Fruit fly (Drosophila melanogaster) whole organism, embryonic: ENCODE results near the gene Nup153.

Experiments used
- Atf3 ChIP-seq: fragments of 200-800 bp; sonication (Bioruptor generic); optimal IDR thresholded peaks from 3 replicates; lab custom pipeline; 2016; ENCODE audit warnings: missing biosample characterization, missing genetic modification characterization
- Atf6 ChIP-seq: fragments of 200-800 bp; sonication (Bioruptor generic); IDR thresholded peaks from 2 replicates; pipeline ENCODE4 v1.3.6; 2022; ENCODE audit warnings: missing biosample characterization, missing genetic modification characterization
- BEAF-32 ChIP-seq: fragments of 200-800 bp; sonication (Bioruptor generic); optimal IDR thresholded peaks from 3 replicates; lab custom pipeline; 2017; ENCODE audit warnings: missing biosample characterization, missing genetic modification characterization, mild to moderate bottlenecking, moderate library complexity, missing genetic modification reagents
- CG10462 ChIP-seq: fragments of 200-800 bp; sonication (Bioruptor generic); optimal IDR thresholded peaks from 2 replicates; lab custom pipeline; 2016; ENCODE audit warnings: missing biosample characterization, missing genetic modification characterization
- CG12236 ChIP-seq: fragments of 200-800 bp; sonication (Bioruptor generic); optimal IDR thresholded peaks from 2 replicates; lab custom pipeline; 2016; ENCODE audit warnings: missing biosample characterization, missing genetic modification characterization
- CG12942 ChIP-seq: fragments of 200-800 bp; sonication (Bioruptor generic); optimal IDR thresholded peaks from 3 replicates; lab custom pipeline; 2016; ENCODE audit warnings: missing biosample characterization, missing genetic modification characterization
- CG15479 ChIP-seq: fragments of 200-800 bp; sonication (Bioruptor generic); optimal IDR thresholded peaks from 3 replicates; lab custom pipeline; 2019; ENCODE audit warnings: missing biosample characterization, mild to moderate bottlenecking, missing genetic modification characterization, moderate library complexity
- CG1603 ChIP-seq: fragments of 200-800 bp; sonication (Bioruptor generic); optimal IDR thresholded peaks from 2 replicates; lab custom pipeline; 2019; ENCODE audit warnings: missing biosample characterization, mild to moderate bottlenecking, missing genetic modification characterization, moderate library complexity
- CG18599 ChIP-seq: fragments of 200-800 bp; sonication (Bioruptor generic); optimal IDR thresholded peaks from 3 replicates; lab custom pipeline; 2017; ENCODE audit warnings: missing biosample characterization, missing genetic modification characterization, mild to moderate bottlenecking, moderate library complexity, missing genetic modification reagents
- CG31441 ChIP-seq: fragments of 200-800 bp; sonication (Bioruptor generic); IDR thresholded peaks from 2 replicates; pipeline ENCODE4 v1.3.6; 2022; ENCODE audit warnings: missing biosample characterization, missing genetic modification characterization
- CG32767 ChIP-seq: fragments of 200-800 bp; sonication (Bioruptor generic); IDR thresholded peaks from 2 replicates; pipeline ENCODE4 v1.3.6; 2022; ENCODE audit warnings: missing biosample characterization, missing genetic modification characterization
- CG6813 ChIP-seq: fragments of 200-800 bp; sonication (Bioruptor generic); optimal IDR thresholded peaks from 2 replicates; lab custom pipeline; 2017; ENCODE audit warnings: missing biosample characterization, missing genetic modification characterization, mild to moderate bottlenecking, moderate library complexity, missing genetic modification reagents
- CG8944 ChIP-seq: fragments of 200-800 bp; sonication (Bioruptor generic); optimal IDR thresholded peaks from 3 replicates; lab custom pipeline; 2016; ENCODE audit warnings: missing biosample characterization, missing genetic modification characterization
- CG9437 ChIP-seq: fragments of 200-800 bp; sonication (Bioruptor generic); optimal IDR thresholded peaks from 2 replicates; lab custom pipeline; 2018; ENCODE audit warnings: missing biosample characterization, mild to moderate bottlenecking, missing genetic modification characterization
- Dip2 ChIP-seq: fragments of 200-800 bp; sonication (Bioruptor generic); IDR thresholded peaks from 2 replicates; pipeline ENCODE4 v1.3.6; 2022; ENCODE audit warnings: missing biosample characterization, missing genetic modification characterization
- Doc2 ChIP-seq: fragments of 200-800 bp; sonication (Bioruptor generic); IDR thresholded peaks from 2 replicates; pipeline ENCODE4 v1.3.6; 2022; ENCODE audit warnings: missing biosample characterization, missing genetic modification characterization
- Eip74EF ChIP-seq, 2 experiments: fragments of 200-800 bp in 1 of 2; fragments of >200 bp in 1 of 2; sonication (Bioruptor generic) in 1 of 2; optimal IDR thresholded peaks; 2 replicates each; lab custom pipeline; 2017 to 2019; ENCODE audit warnings: missing biosample characterization in 2 of 2, missing genetic modification characterization in 2 of 2, mild to moderate bottlenecking in 1 of 2, moderate library complexity in 1 of 2
- Fer3 ChIP-seq: fragments of 200-800 bp; sonication (Bioruptor generic); optimal IDR thresholded peaks from 2 replicates; lab custom pipeline; 2018; ENCODE audit warnings: missing biosample characterization, mild to moderate bottlenecking, missing genetic modification characterization, moderate library complexity
- Gug ChIP-seq: fragments of 200-800 bp; sonication (Bioruptor generic); IDR thresholded peaks from 4 replicates; pipeline ENCODE4 v1.3.6; 2022; ENCODE audit warnings: missing biosample characterization, missing genetic modification characterization
- Jarid2 ChIP-seq: fragments of 200-800 bp; sonication (Bioruptor generic); optimal IDR thresholded peaks from 3 replicates; lab custom pipeline; 2017; ENCODE audit warnings: mild to moderate bottlenecking, missing biosample characterization, missing genetic modification reagents, missing genetic modification characterization
- Med ChIP-seq: fragments of 200-800 bp; sonication (Bioruptor generic); peaks from one replicate; lab custom pipeline; 2016; ENCODE audit warnings: missing biosample characterization, missing genetic modification characterization, mild to moderate bottlenecking, inconsistent platforms, moderate library complexity
- Nf-YA ChIP-seq: fragments of 200-800 bp; sonication (Bioruptor generic); IDR thresholded peaks from 2 replicates; pipeline ENCODE4 v1.3.6; 2022; ENCODE audit warnings: missing biosample characterization, missing genetic modification characterization
- Optix ChIP-seq: fragments of 200-800 bp; sonication (Bioruptor generic); IDR thresholded peaks from 3 replicates; pipeline ENCODE4 v1.3.6; 2022; ENCODE audit warnings: missing biosample characterization, missing genetic modification characterization
- Ptx1 ChIP-seq: fragments of 200-800 bp; sonication (Bioruptor generic); IDR thresholded peaks from 2 replicates; pipeline ENCODE4 v1.3.6; 2022; ENCODE audit warnings: missing biosample characterization, missing genetic modification characterization
- ac ChIP-seq: fragments of 200-800 bp; sonication (Bioruptor generic); optimal IDR thresholded peaks from 3 replicates; lab custom pipeline; 2017; ENCODE audit warnings: missing biosample characterization, mild to moderate bottlenecking, missing genetic modification characterization
- ara ChIP-seq: fragments of 200-800 bp; sonication (Bioruptor generic); IDR thresholded peaks from 2 replicates; pipeline ENCODE4 v1.3.6; 2022; ENCODE audit warnings: missing biosample characterization, missing genetic modification characterization
- ase ChIP-seq: fragments of 200-800 bp; sonication (Bioruptor generic); IDR thresholded peaks from 3 replicates; pipeline ENCODE4 v1.3.6; 2022; ENCODE audit warnings: missing biosample characterization, missing genetic modification characterization
- bbx ChIP-seq: fragments of 200-800 bp; sonication (Bioruptor generic); IDR thresholded peaks from 2 replicates; pipeline ENCODE4 v1.3.6; 2022; ENCODE audit warnings: missing biosample characterization, missing genetic modification characterization; ENCODE audit not compliant: partially characterized antibody
- bcd ChIP-seq: fragments of 200-800 bp; sonication (Bioruptor generic); optimal IDR thresholded peaks from 2 replicates; lab custom pipeline; 2017; ENCODE audit warnings: missing biosample characterization, mild to moderate bottlenecking, missing genetic modification characterization
- br ChIP-seq: fragments of >200 bp; optimal IDR thresholded peaks from 2 replicates; lab custom pipeline; 2017
- dysf ChIP-seq: fragments of 200-800 bp; sonication (Bioruptor generic); IDR thresholded peaks from 3 replicates; pipeline ENCODE4 v1.3.6; 2022; ENCODE audit warnings: missing biosample characterization, missing genetic modification characterization
- exex ChIP-seq: fragments of 200-800 bp; sonication (Bioruptor generic); optimal IDR thresholded peaks from 4 replicates; lab custom pipeline; 2018; ENCODE audit warnings: missing biosample characterization, mild to moderate bottlenecking, missing genetic modification characterization, moderate library complexity
- gcm ChIP-seq: fragments of 200-800 bp; sonication (Bioruptor generic); optimal IDR thresholded peaks from 2 replicates; lab custom pipeline; 2019; ENCODE audit warnings: missing biosample characterization, mild to moderate bottlenecking, missing genetic modification characterization, moderate library complexity
- grn ChIP-seq: fragments of 200-800 bp; sonication (Bioruptor generic); optimal IDR thresholded peaks from 3 replicates; lab custom pipeline; 2017; ENCODE audit warnings: missing biosample characterization, missing genetic modification characterization
- gt ChIP-seq: fragments of 200-800 bp; sonication (Bioruptor generic); IDR thresholded peaks from 2 replicates; pipeline ENCODE4 v1.3.6; 2022; ENCODE audit warnings: missing biosample characterization, missing genetic modification characterization
- insv ChIP-seq, 2 experiments: fragments of 200-800 bp; sonication (Bioruptor generic); optimal IDR thresholded peaks; 3 replicates each; lab custom pipeline; 2016 to 2018; ENCODE audit warnings: missing biosample characterization in 2 of 2, missing genetic modification characterization in 2 of 2
- jigr1 ChIP-seq: fragments of 200-800 bp; sonication (Bioruptor generic); IDR thresholded peaks from 3 replicates; pipeline ENCODE4 v1.3.6; 2022; ENCODE audit warnings: missing biosample characterization, missing genetic modification characterization
- kah ChIP-seq: fragments of 200-800 bp; sonication (Bioruptor generic); optimal IDR thresholded peaks from 2 replicates; lab custom pipeline; 2018; ENCODE audit warnings: missing biosample characterization, mild to moderate bottlenecking, missing genetic modification characterization
- klu ChIP-seq: fragments of 200-800 bp; sonication (Bioruptor generic); IDR thresholded peaks from 2 replicates; pipeline ENCODE4 v1.3.6; 2022; ENCODE audit warnings: missing biosample characterization, missing genetic modification characterization
- luna ChIP-seq: fragments of 200-800 bp; sonication (Bioruptor generic); optimal IDR thresholded peaks from 2 replicates; lab custom pipeline; 2016; ENCODE audit warnings: missing biosample characterization, missing genetic modification characterization
- pan ChIP-seq, 4 experiments: fragments of >200 bp in 3 of 4; fragments of 200-800 bp in 1 of 4; sonication (Bioruptor generic) in 1 of 4; optimal IDR thresholded peaks in 3 of 4; IDR thresholded peaks in 1 of 4; 2 replicates each; pipeline versions ENCODE4 v1.3.6 to Lab custom; 2017 to 2022; ENCODE audit warnings: missing biosample characterization in 2 of 4, missing genetic modification characterization in 2 of 4, mixed read lengths in 1 of 4
- salm ChIP-seq: fragments of 200-800 bp; sonication (Bioruptor generic); optimal IDR thresholded peaks from 2 replicates; lab custom pipeline; 2018; ENCODE audit warnings: missing biosample characterization, mild to moderate bottlenecking, missing genetic modification characterization
- sens ChIP-seq: fragments of 200-800 bp; sonication (Bioruptor generic); peaks from one replicate; lab custom pipeline; 2016; ENCODE audit warnings: missing biosample characterization, missing genetic modification characterization
- twi ChIP-seq: fragments of 200-800 bp; optimal IDR thresholded peaks from 2 replicates; lab custom pipeline; 2019; ENCODE audit warnings: missing biosample characterization, mild to moderate bottlenecking, missing genetic modification characterization, moderate library complexity
- unpg ChIP-seq: fragments of 200-800 bp; sonication (Bioruptor generic); optimal IDR thresholded peaks from 3 replicates; lab custom pipeline; 2018; ENCODE audit warnings: missing biosample characterization, mild to moderate bottlenecking, missing genetic modification characterization, moderate library complexity
- wor ChIP-seq: fragments of 200-800 bp; sonication (Bioruptor generic); IDR thresholded peaks from 2 replicates; pipeline ENCODE4 v1.3.6; 2022; ENCODE audit warnings: missing biosample characterization, missing genetic modification characterization
- yki ChIP-seq: fragments of >200 bp; optimal IDR thresholded peaks from 3 replicates; lab custom pipeline; 2018
- zen2 ChIP-seq: fragments of 200-800 bp; sonication (Bioruptor generic); IDR thresholded peaks from 3 replicates; pipeline ENCODE4 v1.3.6; 2022; ENCODE audit warnings: missing biosample characterization, missing genetic modification characterization; ENCODE audit not compliant: partially characterized antibody

Nup153 gene

DNA sequence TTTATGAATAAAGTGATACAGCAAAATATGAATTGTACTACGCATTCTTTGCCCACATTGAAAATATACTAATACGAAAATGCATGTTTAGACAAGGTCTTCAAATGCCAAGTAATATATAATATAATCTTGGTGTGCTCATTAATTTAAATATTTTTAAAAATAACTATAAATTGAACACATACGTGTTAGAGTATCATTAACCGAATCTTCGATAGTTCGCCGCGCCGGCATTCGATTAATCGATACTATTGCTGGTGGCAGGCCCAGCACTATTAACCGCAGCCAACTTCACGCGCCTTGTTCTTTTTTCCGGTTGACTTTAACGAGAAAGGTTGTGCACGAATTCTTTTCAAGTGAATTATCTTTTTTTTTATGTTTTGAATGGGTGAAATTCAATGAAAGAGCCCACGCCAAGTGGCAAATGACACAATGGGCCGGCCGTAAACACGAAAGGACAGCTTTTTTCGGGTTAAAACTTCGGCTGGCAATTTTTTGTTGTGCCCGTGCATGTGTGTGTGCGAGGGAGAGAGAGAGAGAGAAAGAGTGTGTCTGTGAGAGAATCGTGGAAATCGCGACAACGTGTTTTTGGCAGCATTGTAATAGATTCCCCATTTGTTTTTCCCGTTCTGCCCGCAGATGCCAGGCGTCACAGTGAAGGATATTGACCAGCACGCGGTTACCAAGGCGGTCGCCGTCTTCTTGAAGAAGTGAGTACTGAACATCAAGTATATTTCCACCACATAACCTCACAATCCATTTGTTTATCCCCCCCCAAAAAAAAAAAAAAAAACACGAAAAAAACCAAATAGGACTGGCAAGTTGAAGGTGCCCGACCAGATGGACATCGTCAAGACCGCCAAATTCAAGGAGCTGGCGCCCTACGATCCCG lies 38.8 kb downstream of the Nup153 start, which contains the start of gene RpS19a (continued):
- TF ChIP-seq Fer3 (tag; lab: Kevin White, UChicago) (peak; percentile 83), twi (tag; lab: Kevin White, UChicago) (peak; percentile 38), ac (GFP tag; lab: Kevin White, UChicago) (peak; percentile 75), dysf (peak; percentile 67), Ptx1 (GFP tag; lab: Robert Waterston, UW) (peak; percentile 58), unpg (peak; percentile 66), Jarid2 (peak; percentile 62), Med (GFP tag; lab: Kevin White, UChicago) (peak; percentile 97), Atf6 (GFP tag; lab: Robert Waterston, UW) (peak; percentile 69), Doc2 (GFP tag; lab: Robert Waterston, UW) (no peak), Gug (GFP tag; lab: Robert Waterston, UW) (peak; percentile 38; the same call in 2 of the 4 replicates), CG8944 (no peak), bcd (peak; percentile 82), ase (GFP tag; lab: Robert Waterston, UW) (peak; percentile 73; the same call in 2 of the 3 replicates), zen2 (GFP tag; lab: Robert Waterston, UW) (no peak; the same call in 2 of the 3 replicates), pan (optimal IDR thresholded peaks at IDR 0.05; lab: Kevin White, UChicago) (no peak), pan (GFP tag; optimal IDR thresholded peaks at IDR 0.05 in 1 of 2, IDR thresholded peaks at IDR 0.05 in 1 of 2) (peak in 1 of 2 experiments; percentile 72), CG31441 (peak; percentile 77), Optix (GFP tag; lab: Robert Waterston, UW) (peak; percentile 66; the same call in 2 of the 3 replicates), CG15479 (GFP tag; lab: Kevin White, UChicago) (peak; percentile 15), kah (GFP tag; lab: Kevin White, UChicago) (peak; percentile 60), jigr1 (GFP tag; lab: Robert Waterston, UW) (no peak), CG6813 (GFP tag; lab: Kevin White, UChicago) (peak; percentile 88), br (lab: Kevin White, UChicago) (no peak), Eip74EF (GFP tag; optimal IDR thresholded peaks at IDR 0.05; lab: Kevin White, UChicago) (peak in 1 of 2 experiments; percentile 76), Dip2 (GFP tag; lab: Robert Waterston, UW) (no peak), insv (GFP tag; optimal IDR thresholded peaks at IDR 0.05; lab: Kevin White, UChicago) (peak in 1 of 2 experiments; percentile 67), CG12236 (GFP tag; lab: Kevin White, UChicago) (peak; percentile 7), wor (GFP tag; lab: Robert Waterston, UW) (no peak), CG9437 (peak; percentile 74), grn (GFP tag; lab: Kevin White, UChicago) (peak; percentile 37), gt (GFP tag; lab: Robert Waterston, UW) (0 out of 2 replicates have a peak, but pooled peaks have one; percentile 18), luna (peak; percentile 38), CG12942 (peak; percentile 21), sens (peak; percentile 92), CG18599 (GFP tag; lab: Kevin White, UChicago) (peak; percentile 79), salm (tag; lab: Kevin White, UChicago) (peak; percentile 78), CG32767 (GFP tag; lab: Robert Waterston, UW) (no peak), bbx (peak; percentile 11), gcm (GFP tag; lab: Kevin White, UChicago) (peak; percentile 67), exex (peak; percentile 55), Atf3 (GFP tag; lab: Kevin White, UChicago) (no peak), klu (GFP tag; lab: Robert Waterston, UW) (0 out of 2 replicates have a peak, but pooled peaks have one; percentile 33), ara (GFP tag; lab: Robert Waterston, UW) (peak; percentile 77), yki (lab: Kevin White, UChicago) (no peak), CG1603 (tag; lab: Kevin White, UChicago) (peak; percentile 61), BEAF-32 (GFP tag; lab: Kevin White, UChicago) (peak; percentile 82), CG10462 (GFP tag; lab: Kevin White, UChicago) (no peak), Nf-YA (GFP tag; lab: Robert Waterston, UW) (peak; percentile 72)
